Fruit fly (Drosophila melanogaster) Kc167 (cell line): ENCODE results near the gene br.

Experiments used
- h ChIP-seq: fragments of >200 bp; optimal IDR thresholded peaks from 3 replicates; lab custom pipeline; 2018; ENCODE audit warnings: missing external identifiers
- psq ChIP-seq: fragments of >200 bp; optimal IDR thresholded peaks from 2 replicates; lab custom pipeline; 2017; ENCODE audit warnings: missing external identifiers
- ttk ChIP-seq: sonication (Bioruptor generic); optimal IDR thresholded peaks from 2 replicates; lab custom pipeline; 2017; ENCODE audit warnings: missing external identifiers

DNA sequence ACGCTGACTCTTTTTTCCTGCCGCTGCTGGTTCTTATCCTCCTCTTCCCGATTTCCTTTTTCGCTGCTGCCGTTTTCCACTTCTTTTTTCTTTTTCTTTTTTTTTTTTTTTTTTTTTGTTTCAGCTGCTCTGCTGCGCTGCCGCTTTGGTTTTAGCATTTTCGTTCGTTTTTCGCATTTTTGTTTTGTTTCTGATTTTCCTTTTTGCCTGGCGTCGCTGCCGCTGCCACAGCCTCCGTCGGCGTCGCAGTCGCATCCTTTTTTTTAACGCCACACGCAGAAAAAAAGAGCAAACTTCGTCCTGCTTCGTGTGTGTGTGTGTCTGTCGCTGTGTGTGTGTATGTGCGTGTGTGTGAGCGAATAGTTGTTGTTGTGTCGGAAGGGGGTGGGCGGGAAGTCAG, 32.9 kb downstream of the br start:
- TF ChIP-seq h (no peak), psq (lab: Kevin White, UChicago) (no peak), ttk (lab: Kevin White, UChicago) (no peak)
